Worm (Caenorhabditis elegans): ENCODE measurements around the gene fbxc-49.

Gene fbxc-49

ce11 chrII:2091972-2092371 is 8.0 kb downstream of the fbxc-49 start, which contains the start of gene T16A1.10:
Gene T16A1.10 (minus strand): TSS chrII:2092094.
- TF ChIP-seq unc-62 (GFP tag; optimal IDR thresholded peaks at IDR 0.05), result no peak

- no peak for TF ChIP-seq unc-62 (GFP tag; optimal IDR thresholded peaks at IDR 0.05)
Measured at ce11 chrII:2093456-2093926, 9.6 kb downstream of the fbxc-49 start, which contains the start of gene fbxb-37. Gene fbxb-37 (minus strand): TSS chrII:2093876.

- no peak for TF ChIP-seq unc-62 (GFP tag; optimal IDR thresholded peaks at IDR 0.05)
Measured at ce11 chrII:2094924-2095650, 11.2 kb downstream of the fbxc-49 start, which contains the start of gene T16A1.2. Gene T16A1.2 (plus strand): TSS chrII:2095600.

- TF ChIP-seq unc-62 (GFP tag; optimal IDR thresholded peaks at IDR 0.05), result no peak
Measured at ce11 chrII:2099139-2099976, 15.4 kb downstream of the fbxc-49 start, which contains the start of gene math-42. Gene math-42 (plus strand): TSS chrII:2099926.

- TF ChIP-seq unc-62 (GFP tag; optimal IDR thresholded peaks at IDR 0.05), result no peak
Measured at ce11 chrII:2108295-2108694, 24.4 kb downstream of the fbxc-49 start, which contains the start of gene R52.4. Gene R52.4 (minus strand): TSS chrII:2108395.

ce11 chrII:2109943-2110342 is 26.0 kb downstream of the fbxc-49 start, which contains the start of gene R52.5:
Gene R52.5 (minus strand): TSS chrII:2110043.
- TF ChIP-seq unc-62 (GFP tag; optimal IDR thresholded peaks at IDR 0.05), result no peak

ce11 chrII:2112948-2113347 is 29.0 kb downstream of the fbxc-49 start, which contains the start of gene R52.6:
Gene R52.6 (minus strand): TSS chrII:2113048.
- no peak for TF ChIP-seq unc-62 (GFP tag; optimal IDR thresholded peaks at IDR 0.05)

- no peak for TF ChIP-seq unc-62 (GFP tag; optimal IDR thresholded peaks at IDR 0.05)
Measured at ce11 chrII:2114488-2114887, 30.6 kb downstream of the fbxc-49 start.

ce11 chrII:2116794-2117193 is 32.9 kb downstream of the fbxc-49 start, which contains the start of gene srh-195:
Gene srh-195 (minus strand): TSS chrII:2116894.
- no peak for TF ChIP-seq unc-62 (GFP tag; optimal IDR thresholded peaks at IDR 0.05)

ce11 chrII:2122091-2122490 is 38.2 kb downstream of the fbxc-49 start, which contains the start of gene math-37:
Gene math-37 (minus strand): TSS chrII:2122191.
- no peak for TF ChIP-seq unc-62 (GFP tag; optimal IDR thresholded peaks at IDR 0.05)

- TF ChIP-seq unc-62 (GFP tag; optimal IDR thresholded peaks at IDR 0.05), result no peak
Measured at ce11 chrII:2122762-2123161, 38.8 kb downstream of the fbxc-49 start.

ce11 chrII:2130770-2131169 is 46.8 kb downstream of the fbxc-49 start, which contains the start of gene sdz-28:
Gene sdz-28 (plus strand): TSS chrII:2131070.
- no peak for TF ChIP-seq unc-62 (GFP tag; optimal IDR thresholded peaks at IDR 0.05)
